Worm (Caenorhabditis elegans) whole organism, midembryonic: Measurements from ENCODE around the gene gadr-2.

Experiments
- cog-1 ChIP-seq: sonication (generic microtip); optimal IDR thresholded peaks from 2 replicates; lab custom pipeline; 2016; ENCODE audit warnings: missing genetic modification characterization, missing compliant biosample characterization
- flt-1 ChIP-seq: fragments of 200-800 bp; sonication (Bioruptor generic); IDR thresholded peaks from 2 replicates; pipeline ENCODE4 v1.3.6; 2022; ENCODE audit warnings: missing genetic modification characterization, missing compliant biosample characterization
- klf-2 ChIP-seq: fragments of 200-800 bp; sonication (Bioruptor generic); conservative IDR thresholded peaks from 2 replicates; pipeline ENCODE4 v1.3.6; 2022; ENCODE audit warnings: missing genetic modification reagents, missing genetic modification characterization, missing compliant biosample characterization
- med-1 ChIP-seq: sonication (generic microtip); optimal IDR thresholded peaks from 2 replicates; lab custom pipeline; 2017; ENCODE audit warnings: missing genetic modification characterization, mild to moderate bottlenecking, missing compliant biosample characterization, antibody characterized with exemption, missing genetic modification reagents; ENCODE audit not compliant: insufficient read depth

ce11 chrIV:9477135-9477928 is 7.6 kb downstream of the gadr-2 start, which contains the start of gene wrt-3:
- no peak; the same call in 1 of the 2 replicates for TF ChIP-seq klf-2 (GFP tag; lab: Robert Waterston, UW)
- TF ChIP-seq flt-1 (GFP tag; lab: Robert Waterston, UW), result peak; percentile 99
- peak; percentile 58 for TF ChIP-seq cog-1 (tag; lab: Kevin White, UChicago)
- TF ChIP-seq med-1 (GFP tag; lab: Kevin White, UChicago), result peak; percentile 89
